Worm (Caenorhabditis elegans) whole organism, L4/young adult: ENCODE data around the gene saeg-2.

Experiments used
- W03F9.2 ChIP-seq: fragments of 150-350 bp; optimal IDR thresholded peaks from 2 replicates; lab custom pipeline; 2014; ENCODE audit warnings: missing biosample characterization, missing genetic modification characterization
- dao-5 ChIP-seq: sonication (generic microtip); optimal IDR thresholded peaks from 2 replicates; lab custom pipeline; 2016; ENCODE audit warnings: missing genotype, missing genetic modification characterization, moderate library complexity, missing compliant biosample characterization
- him-1 ChIP-seq: sonication (generic microtip); optimal IDR thresholded peaks from 2 replicates; lab custom pipeline; 2016; ENCODE audit warnings: missing genotype, missing genetic modification reagents, missing genetic modification characterization, missing compliant biosample characterization

DNA sequence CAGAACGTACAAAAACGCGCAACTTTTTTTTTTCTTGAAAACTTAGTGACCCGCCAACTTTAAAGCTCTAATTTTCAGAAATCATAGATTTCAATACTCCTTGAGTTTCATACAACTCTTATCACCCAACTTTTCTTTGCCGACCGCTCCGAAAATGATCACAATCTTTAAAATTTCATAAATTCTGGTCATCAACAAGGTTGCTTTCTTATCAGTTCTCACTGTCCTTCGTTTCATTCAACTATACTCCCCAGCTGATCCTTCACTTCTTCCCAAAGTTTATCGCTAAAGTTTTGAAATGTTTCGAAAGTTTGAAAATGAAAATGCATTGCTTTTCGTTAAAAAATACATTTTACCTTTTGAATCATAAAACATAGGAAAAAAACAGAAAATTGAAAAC lies 15.6 kb downstream of the saeg-2 start:
- TF ChIP-seq him-1 (tag; lab: Kevin White, UChicago): no peak
- TF ChIP-seq W03F9.2 (tag; lab: Kevin White, UChicago): no peak
- no peak for TF ChIP-seq dao-5 (tag; lab: Kevin White, UChicago)
